Comparison of ENCODE assay signal across 8 worm cellular contexts in genomic region chrIV:1824065-1824531, ce11.
TF ChIP-seq lines count a peak whose summit lies in the region.

Gene cmk-1, plus strand, starts transcription at chrIV:1824481.

TF ChIP-seq in whole organism, L1 larva, 84 proteins besides CTCF, POLR2A, EP300 and RAD21 (continues in another document):
- TF ChIP-seq ceh-63 (GFP tag; optimal IDR thresholded peaks at IDR 0.05; lab: Kevin White, UChicago) (no peak), ama-1 (optimal IDR thresholded peaks at IDR 0.05; lab: Kevin White, UChicago) (no peak), rnt-1 (tag; optimal IDR thresholded peaks at IDR 0.05; lab: Kevin White, UChicago) (peak; percentile 62), fkh-8 (tag; optimal IDR thresholded peaks at IDR 0.05; lab: Kevin White, UChicago) (peak; percentile 97), ceh-82 (tag; optimal IDR thresholded peaks at IDR 0.05; lab: Kevin White, UChicago) (peak in 2 of 3 experiments; percentile 28 to 64), aly-2 (tag; optimal IDR thresholded peaks at IDR 0.05; lab: Kevin White, UChicago) (no peak), lsy-2 (tag; optimal IDR thresholded peaks at IDR 0.05; lab: Kevin White, UChicago) (peak; percentile 43 to 62), dpl-1 (GFP tag; optimal IDR thresholded peaks at IDR 0.05; lab: Kevin White, UChicago) (peak in 1 of 3 experiments; percentile 21), fkh-10 (GFP tag; optimal IDR thresholded peaks at IDR 0.05; lab: Kevin White, UChicago) (peak; percentile 61), lin-35 (GFP tag; optimal IDR thresholded peaks at IDR 0.05; lab: Kevin White, UChicago) (peak in 1 of 2 experiments; percentile 30), irx-1 (tag; optimal IDR thresholded peaks at IDR 0.05; lab: Kevin White, UChicago) (no peak)

TF ChIP-seq in whole organism, L2 larva, 48 proteins besides CTCF, POLR2A, EP300 and RAD21 (continues in another document):
- TF ChIP-seq fos-1 (tag; optimal IDR thresholded peaks at IDR 0.05; lab: Kevin White, UChicago) (peak; percentile 41), C34F6.9 (tag; optimal IDR thresholded peaks at IDR 0.05; lab: Kevin White, UChicago) (peak; percentile 85), sma-9 (GFP tag; optimal IDR thresholded peaks at IDR 0.05; lab: Kevin White, UChicago) (peak; percentile 75), sma-9 (tag; optimal IDR thresholded peaks at IDR 0.05; lab: Kevin White, UChicago) (no peak), mab-5 (tag; optimal IDR thresholded peaks at IDR 0.05; lab: Kevin White, UChicago) (peak; percentile 54), Y55F3AM.14 (GFP tag; optimal IDR thresholded peaks at IDR 0.05; lab: Kevin White, UChicago) (peak; percentile 49), lin-13 (GFP tag; optimal IDR thresholded peaks at IDR 0.05; lab: Kevin White, UChicago) (peak; percentile 68), sem-4 (tag; optimal IDR thresholded peaks at IDR 0.05; lab: Kevin White, UChicago) (peak; percentile 45), snpc-4 (tag; optimal IDR thresholded peaks at IDR 0.05; lab: Kevin White, UChicago) (peak; percentile 10), nhr-21 (tag; optimal IDR thresholded peaks at IDR 0.05; lab: Kevin White, UChicago) (peak; percentile 7), skn-1 (tag; optimal IDR thresholded peaks at IDR 0.05; lab: Kevin White, UChicago) (no peak)

TF ChIP-seq in whole organism, L3 larva, 47 proteins besides CTCF, POLR2A, EP300 and RAD21 (continues in another document):
- TF ChIP-seq elt-3 (tag; optimal IDR thresholded peaks at IDR 0.05; lab: Kevin White, UChicago) = no peak
- peak; percentile 83 for TF ChIP-seq nfya-1 (tag; optimal IDR thresholded peaks at IDR 0.05; lab: Kevin White, UChicago; ENCODE audit: insufficient read depth)
- no peak for TF ChIP-seq pqm-1 (tag; optimal IDR thresholded peaks at IDR 0.05; lab: Kevin White, UChicago)
- no peak for TF ChIP-seq nhr-11 (tag; optimal IDR thresholded peaks at IDR 0.05; lab: Kevin White, UChicago)
- TF ChIP-seq hmg-11 (tag; optimal IDR thresholded peaks at IDR 0.05; lab: Kevin White, UChicago) = peak; percentile 64
- peak; percentile 36 for TF ChIP-seq skn-1 (tag; optimal IDR thresholded peaks at IDR 0.05; lab: Kevin White, UChicago)
- no peak for TF ChIP-seq nhr-43 (tag; optimal IDR thresholded peaks at IDR 0.05; lab: Kevin White, UChicago; ENCODE audit: poor library complexity, severe bottlenecking)
- no peak for TF ChIP-seq aly-2 (tag; optimal IDR thresholded peaks at IDR 0.05; lab: Kevin White, UChicago)
- TF ChIP-seq elt-1 (tag; optimal IDR thresholded peaks at IDR 0.05; lab: Kevin White, UChicago) = no peak
- no peak for TF ChIP-seq sea-2 (GFP tag; optimal IDR thresholded peaks at IDR 0.05; lab: Kevin White, UChicago)
- TF ChIP-seq nhr-28 (tag; optimal IDR thresholded peaks at IDR 0.05; lab: Kevin White, UChicago) = no peak
- TF ChIP-seq ceh-28 (tag; optimal IDR thresholded peaks at IDR 0.05; lab: Kevin White, UChicago) = no peak

TF ChIP-seq in whole organism, L4 larva, 104 proteins besides CTCF, POLR2A, EP300 and RAD21 (continues in another document):
- TF ChIP-seq rbr-2 (tag; optimal IDR thresholded peaks at IDR 0.05; lab: Kevin White, UChicago) (peak; percentile 70), ZK337.2 (GFP tag; IDR thresholded peaks at IDR 0.05; lab: Robert Waterston, UW) (no peak), dmd-6 (GFP tag; IDR thresholded peaks at IDR 0.05; lab: Robert Waterston, UW) (peak; percentile 19; the same call in 1 of the 2 replicates), pha-4 (GFP tag; IDR thresholded peaks at IDR 0.05; lab: Robert Waterston, UW) (no peak), pha-4 (tag; optimal IDR thresholded peaks at IDR 0.05; lab: Kevin White, UChicago) (no peak), hlh-30 (tag; optimal IDR thresholded peaks at IDR 0.05; lab: Kevin White, UChicago; ENCODE audit: insufficient read depth) (peak; percentile 69), lim-7 (GFP tag; IDR thresholded peaks at IDR 0.05; lab: Robert Waterston, UW) (no peak), madf-9 (GFP tag; conservative IDR thresholded peaks at IDR 0.05; lab: Robert Waterston, UW) (no peak), hmg-1.1 (GFP tag; IDR thresholded peaks at IDR 0.05; lab: Robert Waterston, UW) (peak; percentile 69), mxl-3 (GFP tag; optimal IDR thresholded peaks at IDR 0.05; lab: Kevin White, UChicago) (peak; percentile 36), F26F4.8 (GFP tag; conservative IDR thresholded peaks at IDR 0.05; lab: Robert Waterston, UW) (no peak), lin-1 (GFP tag; IDR thresholded peaks at IDR 0.05; lab: Robert Waterston, UW) (no peak)

TF ChIP-seq in whole organism, early embryonic, 17 proteins besides CTCF, POLR2A, EP300 and RAD21:
- TF ChIP-seq F13C5.2 (tag; optimal IDR thresholded peaks at IDR 0.05; lab: Kevin White, UChicago) (peak; percentile 36), tra-4 (tag; optimal IDR thresholded peaks at IDR 0.05; lab: Kevin White, UChicago) (no peak)

TF ChIP-seq in whole organism, late embryonic, 69 proteins besides CTCF, POLR2A, EP300 and RAD21 (continues in another document):
- TF ChIP-seq lim-6 (tag; optimal IDR thresholded peaks at IDR 0.05; lab: Kevin White, UChicago) = peak; percentile 53
- peak; percentile 1 for TF ChIP-seq F13H6.1 (tag; optimal IDR thresholded peaks at IDR 0.05; lab: Kevin White, UChicago)
- peak; percentile 81 for TF ChIP-seq ceh-14 (tag; optimal IDR thresholded peaks at IDR 0.05; lab: Kevin White, UChicago)
- peak; percentile 70 for TF ChIP-seq tbx-2 (tag; optimal IDR thresholded peaks at IDR 0.05; lab: Kevin White, UChicago)
- no peak for TF ChIP-seq ttx-3 (tag; optimal IDR thresholded peaks at IDR 0.05; lab: Kevin White, UChicago)
- TF ChIP-seq ceh-2 (tag; optimal IDR thresholded peaks at IDR 0.05; lab: Kevin White, UChicago) = no peak
- peak; percentile 25 for TF ChIP-seq ceh-19 (GFP tag; optimal IDR thresholded peaks at IDR 0.05; lab: Kevin White, UChicago)
- no peak for TF ChIP-seq ztf-16 (tag; optimal IDR thresholded peaks at IDR 0.05; lab: Kevin White, UChicago)
- peak; percentile 81 for TF ChIP-seq ceh-31 (tag; optimal IDR thresholded peaks at IDR 0.05; lab: Kevin White, UChicago)
- TF ChIP-seq nhr-11 (tag; optimal IDR thresholded peaks at IDR 0.05; lab: Kevin White, UChicago) = no peak
- TF ChIP-seq ceh-18 (tag; optimal IDR thresholded peaks at IDR 0.05; lab: Kevin White, UChicago) = peak; percentile 91
- TF ChIP-seq rnt-1 (tag; optimal IDR thresholded peaks at IDR 0.05; lab: Kevin White, UChicago) = peak; percentile 70
- peak; percentile 13 for TF ChIP-seq dmd-4 (tag; optimal IDR thresholded peaks at IDR 0.05; lab: Kevin White, UChicago; ENCODE audit: borderline replicate concordance)
- peak; percentile 46 for TF ChIP-seq fkh-10 (GFP tag; optimal IDR thresholded peaks at IDR 0.05; lab: Kevin White, UChicago)
- TF ChIP-seq unc-55 (GFP tag; optimal IDR thresholded peaks at IDR 0.05; lab: Kevin White, UChicago) = peak; percentile 40
- TF ChIP-seq syd-9 (tag; optimal IDR thresholded peaks at IDR 0.05; lab: Kevin White, UChicago) = peak; percentile 54

TF ChIP-seq in whole organism, mixed stage, embryonic, 35 proteins besides CTCF, POLR2A, EP300 and RAD21:
- TF ChIP-seq bed-3 (GFP tag; optimal IDR thresholded peaks at IDR 0.05; lab: Kevin White, UChicago) = no peak
- TF ChIP-seq nhr-28 (tag; optimal IDR thresholded peaks at IDR 0.05; lab: Kevin White, UChicago) = no peak
- TF ChIP-seq hlh-1 (tag; optimal IDR thresholded peaks at IDR 0.05; lab: Kevin White, UChicago) = peak; percentile 65
- TF ChIP-seq zip-8 (tag; optimal IDR thresholded peaks at IDR 0.05; lab: Kevin White, UChicago) = no peak
- peak; percentile 28 for TF ChIP-seq M03D4.4 (tag; optimal IDR thresholded peaks at IDR 0.05; lab: Kevin White, UChicago)
- peak; percentile 82 for TF ChIP-seq unc-62 (GFP tag; optimal IDR thresholded peaks at IDR 0.05; lab: Kevin White, UChicago)
- peak; percentile 67 for TF ChIP-seq mls-2 (tag; optimal IDR thresholded peaks at IDR 0.05; lab: Kevin White, UChicago)
- TF ChIP-seq unc-120 (tag; optimal IDR thresholded peaks at IDR 0.05; lab: Kevin White, UChicago; ENCODE audit: poor library complexity, severe bottlenecking) = peak; percentile 85
- peak; percentile 64 for TF ChIP-seq drap-1 (GFP tag; optimal IDR thresholded peaks at IDR 0.05; lab: Kevin White, UChicago)
- peak; percentile 52 for TF ChIP-seq mep-1 (tag; optimal IDR thresholded peaks at IDR 0.05; lab: Kevin White, UChicago)
- peak; percentile 94 for TF ChIP-seq ces-1 (GFP tag; optimal IDR thresholded peaks at IDR 0.05; lab: Kevin White, UChicago)
- peak; percentile 3 for TF ChIP-seq sptf-1 (tag; optimal IDR thresholded peaks at IDR 0.05; lab: Kevin White, UChicago)
- TF ChIP-seq nhr-76 (tag; optimal IDR thresholded peaks at IDR 0.05; lab: Kevin White, UChicago) = no peak
- no peak for TF ChIP-seq lin-13 (tag; optimal IDR thresholded peaks at IDR 0.05; lab: Kevin White, UChicago)
TF ChIP-seq in whole organism, mixed stage, embryonic: peak in this region for 9.

TF ChIP-seq in whole organism, young adult, 124 proteins besides CTCF, POLR2A, EP300 and RAD21 (continues in another document):
- TF ChIP-seq hlh-26 (GFP tag; conservative IDR thresholded peaks at IDR 0.05; lab: Robert Waterston, UW) (no peak), ekl-4 (GFP tag; IDR thresholded peaks at IDR 0.05; lab: Robert Waterston, UW) (no peak), egl-44 (GFP tag; IDR thresholded peaks at IDR 0.05; lab: Robert Waterston, UW) (no peak), lin-35 (GFP tag; optimal IDR thresholded peaks at IDR 0.05; lab: Kevin White, UChicago) (no peak), Y95B8A.8 (GFP tag; IDR thresholded peaks at IDR 0.05; lab: Robert Waterston, UW) (no peak), lin-26 (GFP tag; IDR thresholded peaks at IDR 0.05; lab: Robert Waterston, UW) (no peak), snpc-4 (GFP tag; optimal IDR thresholded peaks at IDR 0.05; lab: Kevin White, UChicago) (no peak), snpc-4 (tag; optimal IDR thresholded peaks at IDR 0.05; lab: Kevin White, UChicago) (peak in 1 of 4 experiments; percentile 17), mcd-1 (GFP tag; IDR thresholded peaks at IDR 0.05; lab: Robert Waterston, UW) (peak; percentile 27; the same call in 1 of the 2 replicates), Y79H2A.3 (GFP tag; conservative IDR thresholded peaks at IDR 0.05; lab: Robert Waterston, UW) (no peak), B0019.2 (GFP tag; conservative IDR thresholded peaks at IDR 0.05; lab: Robert Waterston, UW) (no peak), dpl-1 (GFP tag; optimal IDR thresholded peaks at IDR 0.05; lab: Kevin White, UChicago) (no peak), athp-1 (tag; optimal IDR thresholded peaks at IDR 0.05; lab: Kevin White, UChicago) (no peak), ama-1 (optimal IDR thresholded peaks at IDR 0.05; lab: Kevin White, UChicago) (no peak), ama-1 (GFP tag; optimal IDR thresholded peaks at IDR 0.05; lab: Kevin White, UChicago) (no peak), ceh-79 (tag; optimal IDR thresholded peaks at IDR 0.05; lab: Kevin White, UChicago) (no peak), ceh-40 (GFP tag; IDR thresholded peaks at IDR 0.05; lab: Robert Waterston, UW) (no peak), let-607 (tag; optimal IDR thresholded peaks at IDR 0.05; lab: Kevin White, UChicago) (no peak), lir-1 (GFP tag; conservative IDR thresholded peaks at IDR 0.05; lab: Robert Waterston, UW) (no peak), Y56A3A.18 (GFP tag; IDR thresholded peaks at IDR 0.05; lab: Robert Waterston, UW) (no peak), madf-3 (GFP tag; IDR thresholded peaks at IDR 0.05; lab: Robert Waterston, UW) (no peak), repo-1 (tag; optimal IDR thresholded peaks at IDR 0.05; lab: Kevin White, UChicago) (no peak)
